Fruit fly (Drosophila melanogaster) whole organism, embryonic: ENCODE data around the gene CG13481.
A peak's percentile ranks its signal among the peaks of the same experiment; 100 is the strongest.

Experiments used
- Ada2b ChIP-seq: fragments of 200-800 bp; sonication (Bioruptor generic); IDR thresholded peaks from 2 replicates; pipeline ENCODE4 v1.3.6; 2022; ENCODE audit warnings: missing biosample characterization, missing genetic modification characterization
- CG10654 ChIP-seq: fragments of 200-800 bp; sonication (Bioruptor generic); optimal IDR thresholded peaks from 2 replicates; lab custom pipeline; 2016; ENCODE audit warnings: missing biosample characterization, missing genetic modification characterization
- CG11093 ChIP-seq: fragments of 200-800 bp; sonication (Bioruptor generic); IDR thresholded peaks from 3 replicates; pipeline ENCODE4 v1.3.6; 2022; ENCODE audit warnings: missing biosample characterization, missing genetic modification characterization
- CG11695 ChIP-seq: fragments of 200-800 bp; sonication (Bioruptor generic); IDR thresholded peaks from 3 replicates; pipeline ENCODE4 v1.3.6; 2022; ENCODE audit warnings: missing biosample characterization, missing genetic modification characterization
- CG11723 ChIP-seq: fragments of 200-800 bp; sonication (Bioruptor generic); optimal IDR thresholded peaks from 2 replicates; lab custom pipeline; 2017; ENCODE audit warnings: missing biosample characterization, mild to moderate bottlenecking, missing genetic modification characterization
- CG16779 ChIP-seq: fragments of 200-800 bp; sonication (Bioruptor generic); IDR thresholded peaks from 2 replicates; pipeline ENCODE4 v1.3.6; 2022; ENCODE audit warnings: missing biosample characterization, missing genetic modification characterization
- CG17186 ChIP-seq: fragments of 200-800 bp; sonication (Bioruptor generic); optimal IDR thresholded peaks from 3 replicates; lab custom pipeline; 2017; ENCODE audit warnings: missing biosample characterization, missing genetic modification reagents, missing genetic modification characterization
- CG17328 ChIP-seq: fragments of 200-800 bp; sonication (Bioruptor generic); IDR thresholded peaks from 2 replicates; pipeline ENCODE4 v1.3.6; 2022; ENCODE audit warnings: missing biosample characterization, missing genetic modification characterization
- CG1792 ChIP-seq: fragments of 200-800 bp; sonication (Bioruptor generic); optimal IDR thresholded peaks from 2 replicates; lab custom pipeline; 2016; ENCODE audit warnings: missing biosample characterization, missing genetic modification characterization
- CG18011 ChIP-seq: fragments of 200-800 bp; sonication (Bioruptor generic); optimal IDR thresholded peaks from 2 replicates; lab custom pipeline; 2017; ENCODE audit warnings: missing biosample characterization, missing genetic modification characterization, mild to moderate bottlenecking, moderate library complexity, missing genotype
- CG18619 ChIP-seq: fragments of 200-800 bp; sonication (Bioruptor generic); optimal IDR thresholded peaks from 3 replicates; lab custom pipeline; 2017; ENCODE audit warnings: missing biosample characterization, mild to moderate bottlenecking, missing genetic modification characterization
- CG2202 ChIP-seq: fragments of 200-800 bp; sonication (Bioruptor generic); optimal IDR thresholded peaks from 2 replicates; lab custom pipeline; 2018; ENCODE audit warnings: missing biosample characterization, mild to moderate bottlenecking, missing genetic modification characterization
- CG2712 ChIP-seq: fragments of 200-800 bp; optimal IDR thresholded peaks from 3 replicates; lab custom pipeline; 2019; ENCODE audit warnings: missing biosample characterization, mild to moderate bottlenecking, missing genetic modification characterization, moderate library complexity
- CG2875 ChIP-seq: fragments of 200-800 bp; sonication (Bioruptor generic); optimal IDR thresholded peaks from 2 replicates; lab custom pipeline; 2017; ENCODE audit warnings: missing biosample characterization, mild to moderate bottlenecking, missing genetic modification characterization, missing genetic modification reagents
- CG30020 ChIP-seq: fragments of 200-800 bp; optimal IDR thresholded peaks from 2 replicates; lab custom pipeline; 2019; ENCODE audit warnings: missing biosample characterization, mild to moderate bottlenecking, missing genetic modification characterization, moderate library complexity
- CG3065 ChIP-seq: fragments of 200-800 bp; sonication (Bioruptor generic); optimal IDR thresholded peaks from 2 replicates; lab custom pipeline; 2016; ENCODE audit warnings: missing biosample characterization, missing genetic modification characterization
- CG3163 ChIP-seq: fragments of 200-800 bp; sonication (Bioruptor generic); optimal IDR thresholded peaks from 3 replicates; lab custom pipeline; 2016; ENCODE audit warnings: missing biosample characterization, missing genetic modification characterization
- Deaf1 ChIP-seq: fragments of 200-800 bp; optimal IDR thresholded peaks from 3 replicates; lab custom pipeline; 2019; ENCODE audit warnings: missing biosample characterization, mild to moderate bottlenecking, missing genetic modification characterization, moderate library complexity
- Dip3 ChIP-seq: fragments of 200-800 bp; sonication (Bioruptor generic); optimal IDR thresholded peaks from 3 replicates; lab custom pipeline; 2016; ENCODE audit warnings: missing biosample characterization, missing genetic modification characterization
- E2f1 ChIP-seq: fragments of 200-800 bp; sonication (Bioruptor generic); IDR thresholded peaks from 2 replicates; pipeline ENCODE4 v1.3.6; 2022; ENCODE audit warnings: missing biosample characterization, missing genetic modification characterization
- Gsc ChIP-seq: fragments of 200-800 bp; sonication (Bioruptor generic); IDR thresholded peaks from 2 replicates; pipeline ENCODE4 v1.3.6; 2022; ENCODE audit warnings: missing biosample characterization, missing genetic modification characterization
- Hey ChIP-seq: fragments of 200-800 bp; sonication (Bioruptor generic); optimal IDR thresholded peaks from 3 replicates; lab custom pipeline; 2018; ENCODE audit warnings: missing biosample characterization, mild to moderate bottlenecking, missing genetic modification characterization
- Lpt ChIP-seq: fragments of >200 bp; optimal IDR thresholded peaks from 2 replicates; lab custom pipeline; 2018; ENCODE audit warnings: missing biosample characterization, missing genetic modification characterization
- Med ChIP-seq: fragments of 200-800 bp; sonication (Bioruptor generic); peaks from one replicate; lab custom pipeline; 2016; ENCODE audit warnings: missing biosample characterization, missing genetic modification characterization, mild to moderate bottlenecking, inconsistent platforms, moderate library complexity
- Oli ChIP-seq: fragments of 200-800 bp; sonication (Bioruptor generic); optimal IDR thresholded peaks from 2 replicates; lab custom pipeline; 2018; ENCODE audit warnings: missing biosample characterization, mild to moderate bottlenecking, missing genetic modification characterization, moderate library complexity
- Sox100B ChIP-seq: fragments of 200-800 bp; sonication (Bioruptor generic); optimal IDR thresholded peaks from 3 replicates; lab custom pipeline; 2018; ENCODE audit warnings: missing biosample characterization, mild to moderate bottlenecking, missing genetic modification characterization
- Spps ChIP-seq: fragments of 200-800 bp; sonication (Bioruptor generic); optimal IDR thresholded peaks from 2 replicates; lab custom pipeline; 2018; ENCODE audit warnings: missing biosample characterization, mild to moderate bottlenecking, missing genetic modification characterization
- Usf ChIP-seq: fragments of 200-800 bp; sonication (Bioruptor generic); optimal IDR thresholded peaks from 2 replicates; lab custom pipeline; 2017; ENCODE audit warnings: missing genotype, missing biosample characterization, missing genetic modification characterization
- abd-A ChIP-seq: fragments of 200-800 bp; sonication (Bioruptor generic); optimal IDR thresholded peaks from 3 replicates; lab custom pipeline; 2019; ENCODE audit warnings: missing biosample characterization, mild to moderate bottlenecking, missing genetic modification characterization, moderate library complexity
- ato ChIP-seq: fragments of 200-800 bp; sonication (Bioruptor generic); IDR thresholded peaks from 2 replicates; pipeline ENCODE4 v1.3.6; 2022; ENCODE audit warnings: missing biosample characterization, missing genetic modification characterization; ENCODE audit not compliant: partially characterized antibody
- crol ChIP-seq: fragments of 200-800 bp; sonication (Bioruptor generic); IDR thresholded peaks from 2 replicates; pipeline ENCODE4 v1.3.6; 2022; ENCODE audit warnings: missing biosample characterization, missing genetic modification characterization
- dati ChIP-seq: fragments of 200-800 bp; sonication (Bioruptor generic); IDR thresholded peaks from 2 replicates; pipeline ENCODE4 v1.3.6; 2022; ENCODE audit warnings: missing biosample characterization, missing genetic modification characterization
- emc ChIP-seq: fragments of 200-800 bp; sonication (Bioruptor generic); optimal IDR thresholded peaks from 2 replicates; lab custom pipeline; 2016; ENCODE audit warnings: missing biosample characterization, missing genetic modification characterization
- fd102C ChIP-seq: fragments of 200-800 bp; sonication (Bioruptor generic); optimal IDR thresholded peaks from 2 replicates; lab custom pipeline; 2018; ENCODE audit warnings: missing biosample characterization, mild to moderate bottlenecking, missing genetic modification characterization, moderate library complexity
- gro ChIP-seq: fragments of 200-800 bp; sonication (Bioruptor generic); optimal IDR thresholded peaks from 2 replicates; lab custom pipeline; 2016; ENCODE audit warnings: missing biosample characterization, missing genetic modification characterization
- gsb-n ChIP-seq: fragments of 200-800 bp; sonication (Bioruptor generic); optimal IDR thresholded peaks from 3 replicates; lab custom pipeline; 2018; ENCODE audit warnings: missing biosample characterization, mild to moderate bottlenecking, missing genetic modification characterization
- insv ChIP-seq, 2 experiments: fragments of 200-800 bp; sonication (Bioruptor generic); optimal IDR thresholded peaks; 3 replicates each; lab custom pipeline; 2016 to 2018; ENCODE audit warnings: missing biosample characterization in 2 of 2, missing genetic modification characterization in 2 of 2
- lov ChIP-seq, 2 experiments: fragments of 200-800 bp in 1 of 2; fragments of >200 bp in 1 of 2; sonication (Bioruptor generic) in 1 of 2; IDR thresholded peaks in 1 of 2; optimal IDR thresholded peaks in 1 of 2; 2 replicates in 1 of 2; 3 replicates in 1 of 2; pipeline versions ENCODE4 v1.3.6 to Lab custom; 2017 to 2022; ENCODE audit warnings: missing biosample characterization in 1 of 2, missing genetic modification characterization in 1 of 2
- mam ChIP-seq: fragments of 200-800 bp; sonication (Bioruptor generic); optimal IDR thresholded peaks from 3 replicates; lab custom pipeline; 2016; ENCODE audit warnings: missing biosample characterization, missing genetic modification characterization
- nau ChIP-seq: fragments of 200-800 bp; sonication (Bioruptor generic); optimal IDR thresholded peaks from 3 replicates; lab custom pipeline; 2017; ENCODE audit warnings: missing biosample characterization, mild to moderate bottlenecking, missing genetic modification characterization, missing genetic modification reagents
- nerfin-1 ChIP-seq: fragments of 200-800 bp; sonication (Bioruptor generic); optimal IDR thresholded peaks from 3 replicates; lab custom pipeline; 2019; ENCODE audit warnings: missing biosample characterization, mild to moderate bottlenecking, missing genetic modification characterization, moderate library complexity
- phol ChIP-seq: fragments of 200-800 bp; sonication (Bioruptor generic); optimal IDR thresholded peaks from 3 replicates; lab custom pipeline; 2018; ENCODE audit warnings: missing biosample characterization, mild to moderate bottlenecking, missing genetic modification characterization, moderate library complexity
- pnt ChIP-seq: fragments of 200-800 bp; sonication (Bioruptor generic); optimal IDR thresholded peaks from 3 replicates; lab custom pipeline; 2016; ENCODE audit warnings: missing biosample characterization, missing genetic modification characterization
- seq ChIP-seq: fragments of 200-800 bp; sonication (Bioruptor generic); IDR thresholded peaks from 2 replicates; pipeline ENCODE4 v1.3.6; 2022; ENCODE audit warnings: missing biosample characterization, missing genetic modification characterization
- shn ChIP-seq: fragments of 200-800 bp; sonication (Bioruptor generic); optimal IDR thresholded peaks from 3 replicates; lab custom pipeline; 2016; ENCODE audit warnings: missing biosample characterization, missing genetic modification characterization
- slp2 ChIP-seq: fragments of 200-800 bp; sonication (Bioruptor generic); optimal IDR thresholded peaks from 2 replicates; lab custom pipeline; 2016; ENCODE audit warnings: missing biosample characterization, missing genetic modification characterization
- sug ChIP-seq: fragments of 200-800 bp; optimal IDR thresholded peaks from 2 replicates; lab custom pipeline; 2019; ENCODE audit warnings: missing biosample characterization, mild to moderate bottlenecking, missing genetic modification characterization, moderate library complexity
- tap ChIP-seq: fragments of 200-800 bp; optimal IDR thresholded peaks from 3 replicates; lab custom pipeline; 2019; ENCODE audit warnings: missing biosample characterization, mild to moderate bottlenecking, missing genetic modification characterization, moderate library complexity
- vfl ChIP-seq: fragments of 200-800 bp; sonication (Bioruptor generic); optimal IDR thresholded peaks from 2 replicates; lab custom pipeline; 2016; ENCODE audit warnings: missing biosample characterization, missing genetic modification characterization
- z ChIP-seq: fragments of 200-800 bp; sonication (Bioruptor generic); IDR thresholded peaks from 3 replicates; pipeline ENCODE4 v1.3.6; 2022; ENCODE audit warnings: missing biosample characterization, missing genetic modification characterization
- zen ChIP-seq: fragments of 200-800 bp; sonication (Bioruptor generic); optimal IDR thresholded peaks from 3 replicates; lab custom pipeline; 2018; ENCODE audit warnings: missing biosample characterization, mild to moderate bottlenecking, missing genetic modification characterization, moderate library complexity

Gene CG13481

DNA sequence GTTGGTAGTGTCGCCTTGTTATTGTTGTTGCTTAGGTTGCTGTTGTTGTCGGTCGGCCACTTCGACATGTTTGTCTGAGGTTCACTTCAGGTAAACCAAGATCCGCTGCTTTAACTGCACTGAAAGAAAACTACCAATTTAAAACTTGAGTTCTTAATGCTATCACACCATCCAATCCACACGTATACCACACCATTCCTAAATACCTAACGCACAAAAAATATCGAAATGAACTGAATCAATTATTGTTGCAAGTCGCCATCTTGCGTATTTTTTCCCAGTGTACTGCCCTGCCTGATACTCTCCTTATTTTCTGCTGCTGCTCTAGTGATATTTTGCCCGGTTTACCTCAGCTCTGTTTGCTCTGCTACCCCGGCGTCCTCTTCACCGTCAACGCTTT lies 30.6 kb downstream of the CG13481 start (continued):
- no peak for TF ChIP-seq Spps (tag; lab: Kevin White, UChicago)
- TF ChIP-seq emc (GFP tag; lab: Kevin White, UChicago), result no peak
- peak; percentile 40 for TF ChIP-seq CG1792 (GFP tag; lab: Kevin White, UChicago)
- peak; percentile 15 for TF ChIP-seq nerfin-1 (tag; lab: Kevin White, UChicago)
- TF ChIP-seq CG3065 (GFP tag; lab: Kevin White, UChicago), result no peak
- 0 out of 3 replicates have a peak, but pooled peaks have one; percentile 35 for TF ChIP-seq CG11695 (GFP tag; lab: Robert Waterston, UW)
- peak; percentile 49; the same call in 1 of the 2 replicates for TF ChIP-seq seq (GFP tag; lab: Robert Waterston, UW)
- TF ChIP-seq CG11093, result peak; percentile 65; the same call in 2 of the 3 replicates
- peak; percentile 70 for TF ChIP-seq Oli (tag; lab: Kevin White, UChicago)
- TF ChIP-seq CG10654, result peak; percentile 25
- TF ChIP-seq E2f1 (GFP tag; lab: Robert Waterston, UW), result peak; percentile 40; the same call in 1 of the 2 replicates
- TF ChIP-seq CG11723 (GFP tag; lab: Kevin White, UChicago), result peak; percentile 22
- no peak for TF ChIP-seq Deaf1 (tag; lab: Kevin White, UChicago)
- peak; percentile 56 for TF ChIP-seq CG17328 (GFP tag; lab: Robert Waterston, UW)
- peak; percentile 21 for TF ChIP-seq vfl (GFP tag; lab: Kevin White, UChicago)
- TF ChIP-seq Usf (GFP tag; lab: Kevin White, UChicago), result peak; percentile 4
- TF ChIP-seq Ada2b, result peak; percentile 39; the same call in 1 of the 2 replicates
- peak; percentile 45 for TF ChIP-seq CG18619 (GFP tag; lab: Kevin White, UChicago)
- TF ChIP-seq CG2202 (tag; lab: Kevin White, UChicago), result peak; percentile 29
- TF ChIP-seq CG2875 (GFP tag; lab: Kevin White, UChicago), result peak; percentile 26
- 0 out of 2 replicates have a peak, but pooled peaks have one; percentile 40 for TF ChIP-seq CG16779 (GFP tag; lab: Robert Waterston, UW)
- TF ChIP-seq crol (GFP tag; lab: Robert Waterston, UW), result peak; percentile 36; the same call in 1 of the 2 replicates
- TF ChIP-seq insv (GFP tag; optimal IDR thresholded peaks at IDR 0.05; lab: Kevin White, UChicago), result no peak
- peak; percentile 35 for TF ChIP-seq Sox100B (GFP tag; lab: Kevin White, UChicago)
- peak; percentile 68 for TF ChIP-seq CG2712
- no peak for TF ChIP-seq lov (optimal IDR thresholded peaks at IDR 0.05; lab: Kevin White, UChicago)
- TF ChIP-seq lov (GFP tag; IDR thresholded peaks at IDR 0.05; lab: Robert Waterston, UW), result 0 out of 3 replicates have a peak, but pooled peaks have one; percentile 51
- no peak for TF ChIP-seq gro
- peak; percentile 34 for TF ChIP-seq tap (tag; lab: Kevin White, UChicago)
- TF ChIP-seq dati (GFP tag; lab: Robert Waterston, UW), result no peak
- TF ChIP-seq CG3163 (GFP tag; lab: Kevin White, UChicago), result peak; percentile 45
- no peak for TF ChIP-seq CG17186 (GFP tag; lab: Kevin White, UChicago)
- peak; percentile 59 for TF ChIP-seq slp2
- peak; percentile 84 for TF ChIP-seq pnt (GFP tag; lab: Kevin White, UChicago)
- no peak for TF ChIP-seq sug (tag; lab: Kevin White, UChicago)
- TF ChIP-seq ato (GFP tag; lab: Robert Waterston, UW), result no peak
- no peak for TF ChIP-seq z (GFP tag; lab: Robert Waterston, UW)
- no peak for TF ChIP-seq abd-A (tag; lab: Kevin White, UChicago)
- peak; percentile 50 for TF ChIP-seq shn (GFP tag; lab: Kevin White, UChicago)
- no peak for TF ChIP-seq Lpt
- peak; percentile 91 for TF ChIP-seq Med (GFP tag; lab: Kevin White, UChicago)
- no peak for TF ChIP-seq CG18011 (GFP tag; lab: Kevin White, UChicago)
- TF ChIP-seq gsb-n (tag; lab: Kevin White, UChicago), result peak; percentile 48
- peak; percentile 80 for TF ChIP-seq zen (tag; lab: Kevin White, UChicago)
- TF ChIP-seq Gsc (GFP tag; lab: Robert Waterston, UW), result no peak
- TF ChIP-seq Hey, result no peak
- no peak for TF ChIP-seq nau (GFP tag; lab: Kevin White, UChicago)
- TF ChIP-seq fd102C (GFP tag; lab: Kevin White, UChicago), result peak; percentile 85
- TF ChIP-seq phol (tag; lab: Kevin White, UChicago), result peak; percentile 71
- TF ChIP-seq mam, result peak; percentile 72
- TF ChIP-seq Dip3 (GFP tag; lab: Kevin White, UChicago), result peak; percentile 29
- TF ChIP-seq CG30020 (tag; lab: Kevin White, UChicago), result no peak
